Worm (Caenorhabditis elegans): Measurements from ENCODE around the gene dhs-18.

Gene dhs-18

ce11 chrV:11069277-11069676, 22.6 kb upstream of the dhs-18 start, which contains the start of gene T04C12.8 (continued):
- TF ChIP-seq cey-2 (tag; optimal IDR thresholded peaks at IDR 0.05; ENCODE audit: borderline replicate concordance, insufficient read depth) (no peak), madf-5 (GFP tag; IDR thresholded peaks at IDR 0.05) (no peak), Y75B8A.6 (GFP tag; IDR thresholded peaks at IDR 0.05) (no peak), egl-27 (tag; optimal IDR thresholded peaks at IDR 0.05) (no peak), pha-4 (GFP tag; IDR thresholded peaks at IDR 0.05) (no peak), pha-4 (tag; optimal IDR thresholded peaks at IDR 0.05) (peak; percentile 2), snpc-1.2 (GFP tag; IDR thresholded peaks at IDR 0.05) (no peak), vab-7 (GFP tag; IDR thresholded peaks at IDR 0.05) (no peak), dmd-6 (GFP tag; IDR thresholded peaks at IDR 0.05) (peak; percentile 92), Y5F2A.4 (GFP tag; optimal IDR thresholded peaks at IDR 0.05) (no peak), Y48G9A.11 (GFP tag; IDR thresholded peaks at IDR 0.05) (no peak), zag-1 (tag; optimal IDR thresholded peaks at IDR 0.05) (no peak), nhr-42 (GFP tag; IDR thresholded peaks at IDR 0.05) (0 out of 2 replicates have a peak, but pooled peaks have one; percentile 5), php-3 (GFP tag; IDR thresholded peaks at IDR 0.05) (peak; percentile 94), mxl-3 (GFP tag; optimal IDR thresholded peaks at IDR 0.05) (peak; percentile 54), nhr-10 (tag; optimal IDR thresholded peaks at IDR 0.05) (no peak), gei-8 (GFP tag; optimal IDR thresholded peaks at IDR 0.05) (no peak), nhr-237 (tag; optimal IDR thresholded peaks at IDR 0.05) (no peak), nhr-11 (tag; optimal IDR thresholded peaks at IDR 0.05) (no peak), dmd-9 (GFP tag; IDR thresholded peaks at IDR 0.05) (no peak), mep-1 (tag; optimal IDR thresholded peaks at IDR 0.05) (peak; percentile 20), lin-15B (tag; optimal IDR thresholded peaks at IDR 0.05) (no peak), nhr-102 (tag; optimal IDR thresholded peaks at IDR 0.05) (peak; percentile 82), sdz-12 (GFP tag; optimal IDR thresholded peaks at IDR 0.05) (no peak), ztf-7 (tag; optimal IDR thresholded peaks at IDR 0.05) (no peak), rbr-2 (tag; optimal IDR thresholded peaks at IDR 0.05) (no peak), duxl-1 (tag; optimal IDR thresholded peaks at IDR 0.05; ENCODE audit: poor library complexity) (no peak), lin-1 (GFP tag; IDR thresholded peaks at IDR 0.05) (peak; percentile 52), ztf-11 (tag; optimal IDR thresholded peaks at IDR 0.05) (no peak), dve-1 (tag; optimal IDR thresholded peaks at IDR 0.05; ENCODE audit: insufficient read depth) (peak; percentile 96), pqm-1 (tag; optimal IDR thresholded peaks at IDR 0.05) (peak; percentile 94), tag-97 (GFP tag; IDR thresholded peaks at IDR 0.05) (no peak), egl-43 (GFP tag; IDR thresholded peaks at IDR 0.05) (no peak), hlh-11 (tag; optimal IDR thresholded peaks at IDR 0.05) (peak; percentile 91), mdl-1 (tag; optimal IDR thresholded peaks at IDR 0.05) (peak in 1 of 2 experiments; percentile 77), F26F4.8 (GFP tag; conservative IDR thresholded peaks at IDR 0.05) (no peak), saeg-2 (GFP tag; IDR thresholded peaks at IDR 0.05) (peak; percentile 65; the same call in 1 of the 2 replicates), mes-2 (tag; optimal IDR thresholded peaks at IDR 0.05; ENCODE audit: poor library complexity, severe bottlenecking) (no peak), tra-1 (GFP tag; IDR thresholded peaks at IDR 0.05) (peak; percentile 61; the same call in 1 of the 2 replicates), nhr-25 (tag; optimal IDR thresholded peaks at IDR 0.05; ENCODE audit: borderline replicate concordance, insufficient read depth) (no peak), hlh-30 (tag; optimal IDR thresholded peaks at IDR 0.05; ENCODE audit: insufficient read depth) (peak; percentile 69), fos-1 (tag; optimal IDR thresholded peaks at IDR 0.05) (no peak), lin-38 (GFP tag; IDR thresholded peaks at IDR 0.05) (no peak), ceh-62 (tag; optimal IDR thresholded peaks at IDR 0.05) (no peak), set-16 (GFP tag; IDR thresholded peaks at IDR 0.05) (no peak), lim-7 (GFP tag; IDR thresholded peaks at IDR 0.05) (no peak), F44E2.7 (GFP tag; IDR thresholded peaks at IDR 0.05) (no peak), dmd-8 (GFP tag; IDR thresholded peaks at IDR 0.05) (no peak), snpc-4 (tag; optimal IDR thresholded peaks at IDR 0.05) (no peak), F37D6.2 (tag; optimal IDR thresholded peaks at IDR 0.05) (no peak), daf-19 (GFP tag; conservative IDR thresholded peaks at IDR 0.05) (no peak)
